Worm (Caenorhabditis elegans) whole organism, young adult: ENCODE measurements around the gene acr-21.

ENCODE experiments used
- B0019.2 ChIP-seq: fragments of 200-800 bp; sonication (Bioruptor generic); conservative IDR thresholded peaks from 2 replicates; pipeline ENCODE4 v1.3.6; 2022; ENCODE audit warnings: missing genetic modification reagents, missing genetic modification characterization, missing compliant biosample characterization
- F10E7.11 ChIP-seq: sonication (generic microtip); optimal IDR thresholded peaks from 2 replicates; lab custom pipeline; 2017; ENCODE audit warnings: mild to moderate bottlenecking, missing genetic modification characterization, moderate library complexity, missing compliant biosample characterization
- F52B5.7 ChIP-seq: sonication (generic microtip); optimal IDR thresholded peaks from 2 replicates; lab custom pipeline; 2016; ENCODE audit warnings: mild to moderate bottlenecking, missing genetic modification characterization, missing compliant biosample characterization
- F57C9.4 ChIP-seq: sonication (generic microtip); optimal IDR thresholded peaks from 2 replicates; lab custom pipeline; 2017; ENCODE audit warnings: mild to moderate bottlenecking, missing genetic modification characterization, missing compliant biosample characterization
- Y53G8AR.9 ChIP-seq: fragments of 200-800 bp; sonication (Bioruptor generic); conservative IDR thresholded peaks from 2 replicates; pipeline ENCODE4 v1.3.6; 2022; ENCODE audit warnings: missing genetic modification reagents, missing genetic modification characterization, missing compliant biosample characterization
- Y95B8A.8 ChIP-seq: fragments of 200-800 bp; sonication (Bioruptor generic); IDR thresholded peaks from 2 replicates; pipeline ENCODE4 v1.3.6; 2022; ENCODE audit warnings: missing genetic modification reagents, missing genetic modification characterization, missing compliant biosample characterization
- ceh-58 ChIP-seq: fragments of 200-800 bp; sonication (Bioruptor generic); IDR thresholded peaks from 2 replicates; pipeline ENCODE4 v1.3.6; 2022; ENCODE audit warnings: missing genetic modification characterization, missing compliant biosample characterization
- dpl-1 ChIP-seq: fragments of 150-350 bp; optimal IDR thresholded peaks from 2 replicates; lab custom pipeline; 2014; ENCODE audit warnings: missing biosample characterization, missing genetic modification reagents, missing genetic modification characterization
- him-1 ChIP-seq: sonication (generic microtip); optimal IDR thresholded peaks from 2 replicates; lab custom pipeline; 2016; ENCODE audit warnings: missing genotype, missing genetic modification reagents, missing genetic modification characterization, missing compliant biosample characterization
- hlh-12 ChIP-seq: sonication (generic microtip); optimal IDR thresholded peaks from 2 replicates; lab custom pipeline; 2016; ENCODE audit warnings: missing genetic modification characterization, missing compliant biosample characterization
- tbp1 ChIP-seq: fragments of 200-800 bp; sonication (Bioruptor generic); optimal IDR thresholded peaks from 2 replicates; lab custom pipeline; 2018; ENCODE audit warnings: mild to moderate bottlenecking, missing genetic modification characterization, missing compliant biosample characterization
- ztf-26 ChIP-seq: sonication (generic microtip); optimal IDR thresholded peaks from 2 replicates; lab custom pipeline; 2017; ENCODE audit warnings: missing genetic modification characterization, missing compliant biosample characterization

ce11 chrIII:6581585-6581984 is at the start of gene acr-21:
- TF ChIP-seq dpl-1 (GFP tag; lab: Kevin White, UChicago): no peak
- TF ChIP-seq ztf-26: no peak
- TF ChIP-seq him-1 (tag; lab: Kevin White, UChicago): no peak
- TF ChIP-seq F57C9.4 (tag; lab: Kevin White, UChicago): no peak
- no peak for TF ChIP-seq F10E7.11 (tag; lab: Kevin White, UChicago)
- TF ChIP-seq ceh-58 (GFP tag; lab: Robert Waterston, UW): no peak
- TF ChIP-seq F52B5.7 (tag; lab: Kevin White, UChicago): no peak
- TF ChIP-seq B0019.2 (GFP tag; lab: Robert Waterston, UW): no peak
- no peak for TF ChIP-seq Y53G8AR.9 (GFP tag; lab: Robert Waterston, UW)
- TF ChIP-seq Y95B8A.8 (GFP tag; lab: Robert Waterston, UW): no peak
- no peak for TF ChIP-seq tbp1 (GFP tag; lab: Kevin White, UChicago)
- TF ChIP-seq hlh-12 (tag; lab: Kevin White, UChicago): no peak
